Worm (Caenorhabditis elegans) whole organism, L3 larva: ENCODE data around the gene spr-1.

Source experiments
- egl-27 ChIP-seq: sonication (generic microtip); optimal IDR thresholded peaks from 4 replicates; lab custom pipeline; 2017; ENCODE audit warnings: missing biosample characterization, missing genetic modification reagents, missing genetic modification characterization
- nfya-1 ChIP-seq: sonication (generic microtip); optimal IDR thresholded peaks from 2 replicates; lab custom pipeline; 2017; ENCODE audit warnings: missing genetic modification characterization, mild to moderate bottlenecking, missing compliant biosample characterization, antibody characterized with exemption, moderate library complexity; ENCODE audit not compliant: insufficient read depth
- nhr-77 ChIP-seq: fragments of 150-350 bp; optimal IDR thresholded peaks from 2 replicates; lab custom pipeline; 2014; ENCODE audit warnings: missing biosample characterization, missing genetic modification characterization
- pqm-1 ChIP-seq: fragments of 150-350 bp; optimal IDR thresholded peaks from 2 replicates; lab custom pipeline; 2017; ENCODE audit warnings: missing biosample characterization, missing genetic modification characterization, inconsistent platforms
- ztf-11 ChIP-seq: fragments of 150-350 bp; optimal IDR thresholded peaks from 2 replicates; lab custom pipeline; 2014; ENCODE audit warnings: missing biosample characterization, missing genetic modification characterization

DNA sequence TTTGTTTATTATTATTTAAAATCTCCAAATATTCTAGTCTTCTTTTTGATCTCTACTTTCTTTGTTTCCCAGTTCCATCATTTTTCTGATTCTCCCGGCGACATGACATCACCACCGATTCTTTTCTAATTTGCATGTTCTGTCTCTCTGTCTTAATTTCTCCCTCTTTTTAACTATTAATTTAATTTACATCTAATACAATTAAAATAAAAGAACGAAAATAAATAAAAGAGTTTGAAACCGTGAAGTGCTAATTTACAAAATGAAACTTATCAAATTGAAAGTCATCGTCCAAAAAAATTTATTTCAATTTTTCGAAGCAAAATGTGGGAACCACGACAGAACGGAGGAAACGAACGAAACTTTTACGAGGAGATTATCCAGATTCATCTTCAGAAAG, 30.5 kb upstream of the spr-1 start, which contains the start of gene F20D6.6:
- TF ChIP-seq nfya-1 (tag; lab: Kevin White, UChicago) = no peak
- TF ChIP-seq ztf-11 (tag; lab: Kevin White, UChicago) = no peak
- TF ChIP-seq egl-27 (tag; lab: Kevin White, UChicago) = no peak
- no peak for TF ChIP-seq pqm-1 (tag; lab: Kevin White, UChicago)
- TF ChIP-seq nhr-77 (tag; lab: Kevin White, UChicago) = no peak
